Worm (Caenorhabditis elegans) whole organism, L1 larva: ENCODE data around the gene ceh-34.

Experiments used
- C16A3.4 ChIP-seq: fragments of 150-350 bp; optimal IDR thresholded peaks from 2 replicates; lab custom pipeline; 2014; ENCODE audit warnings: missing biosample characterization, missing genetic modification characterization
- F16B12.6 ChIP-seq: fragments of 150-350 bp; optimal IDR thresholded peaks from 2 replicates; lab custom pipeline; 2014; ENCODE audit warnings: missing biosample characterization, missing genetic modification characterization
- blmp-1 ChIP-seq: fragments of 150-350 bp; optimal IDR thresholded peaks from 2 replicates; lab custom pipeline; 2014; ENCODE audit warnings: missing biosample characterization, missing genetic modification characterization
- ceh-82 ChIP-seq, 3 experiments: fragments of 150-350 bp in 1 of 3; sonication (generic microtip) in 2 of 3; optimal IDR thresholded peaks; 2 replicates each; lab custom pipeline; 2014 to 2017; ENCODE audit warnings: missing biosample characterization in 3 of 3, missing genetic modification characterization in 3 of 3
- ceh-90 ChIP-seq: sonication (generic microtip); optimal IDR thresholded peaks from 2 replicates; lab custom pipeline; 2016; ENCODE audit warnings: missing genetic modification characterization, missing compliant biosample characterization
- ces-1 ChIP-seq: fragments of 150-350 bp; optimal IDR thresholded peaks from 2 replicates; lab custom pipeline; 2014; ENCODE audit warnings: missing biosample characterization, missing genetic modification reagents, missing genetic modification characterization
- dpl-1 ChIP-seq, 3 experiments: fragments of 150-350 bp in 2 of 3; sonication (generic microtip) in 1 of 3; optimal IDR thresholded peaks; 2 replicates each; lab custom pipeline; 2014 to 2017; ENCODE audit warnings: missing biosample characterization in 3 of 3, missing genetic modification characterization in 3 of 3, missing genetic modification reagents in 3 of 3
- dsc-1 ChIP-seq: sonication (generic microtip); optimal IDR thresholded peaks from 2 replicates; lab custom pipeline; 2016; ENCODE audit warnings: mild to moderate bottlenecking, missing genetic modification characterization, missing compliant biosample characterization
- efl-1 ChIP-seq, 4 experiments: fragments of 150-350 bp; optimal IDR thresholded peaks in 3 of 4; peaks in 1 of 4; 1 replicate in 1 of 4; 2 replicates in 3 of 4; lab custom pipeline; 2014; ENCODE audit warnings: missing biosample characterization in 2 of 4, missing genetic modification characterization in 2 of 4, missing genetic modification reagents in 2 of 4
- egl-27 ChIP-seq, 2 experiments: fragments of 150-350 bp in 1 of 2; sonication (generic microtip); optimal IDR thresholded peaks; 3 replicates each; lab custom pipeline; 2017 to 2018; ENCODE audit warnings: missing biosample characterization in 2 of 2, missing genetic modification characterization in 2 of 2, missing genetic modification reagents in 2 of 2
- elt-2 ChIP-seq: sonication (generic microtip); optimal IDR thresholded peaks from 2 replicates; lab custom pipeline; 2016; ENCODE audit warnings: missing genetic modification characterization, mild to moderate bottlenecking, inconsistent platforms, missing compliant biosample characterization, missing genetic modification reagents
- elt-3 ChIP-seq, 6 experiments: fragments of 150-350 bp in 1 of 6; sonication (generic microtip); optimal IDR thresholded peaks; 2 replicates each; lab custom pipeline; 2017 to 2018; ENCODE audit warnings: missing biosample characterization in 6 of 6, missing genetic modification characterization in 6 of 6, inconsistent platforms in 1 of 6
- fkh-10 ChIP-seq: sonication (generic microtip); optimal IDR thresholded peaks from 2 replicates; lab custom pipeline; 2017; ENCODE audit warnings: missing biosample characterization, missing genetic modification reagents, missing genetic modification characterization
- fkh-4 ChIP-seq: sonication (generic microtip); optimal IDR thresholded peaks from 2 replicates; lab custom pipeline; 2016; ENCODE audit warnings: missing compliant biosample characterization, missing genetic modification characterization, borderline replicate concordance
- hpl-2 ChIP-seq: fragments of 150-350 bp; optimal IDR thresholded peaks from 2 replicates; lab custom pipeline; 2014; ENCODE audit warnings: missing biosample characterization, missing genetic modification reagents, missing genetic modification characterization
- jun-1 ChIP-seq: fragments of 150-350 bp; optimal IDR thresholded peaks from 2 replicates; lab custom pipeline; 2014; ENCODE audit warnings: missing biosample characterization, missing genetic modification reagents, missing genetic modification characterization
- lin-14 ChIP-seq: fragments of 200-800 bp; sonication (Bioruptor generic); optimal IDR thresholded peaks from 2 replicates; lab custom pipeline; 2018; ENCODE audit warnings: mild to moderate bottlenecking, missing genetic modification characterization, moderate library complexity, missing compliant biosample characterization
- lin-35 ChIP-seq, 2 experiments: fragments of 150-350 bp; optimal IDR thresholded peaks; 2 replicates each; lab custom pipeline; 2014; ENCODE audit warnings: missing biosample characterization in 2 of 2, missing genetic modification characterization in 2 of 2, missing genetic modification reagents in 2 of 2
- lin-39 ChIP-seq: fragments of 150-350 bp; optimal IDR thresholded peaks from 2 replicates; lab custom pipeline; 2014; ENCODE audit warnings: missing biosample characterization, missing genetic modification reagents, missing genetic modification characterization
- lir-3 ChIP-seq: sonication (generic microtip); optimal IDR thresholded peaks from 2 replicates; lab custom pipeline; 2016; ENCODE audit warnings: mild to moderate bottlenecking, missing genetic modification characterization, moderate library complexity, missing compliant biosample characterization; ENCODE audit not compliant: poor library complexity
- lsy-2 ChIP-seq, 2 experiments: fragments of 150-350 bp; optimal IDR thresholded peaks; 2 replicates each; lab custom pipeline; 2014; ENCODE audit warnings: missing biosample characterization in 2 of 2, missing genetic modification characterization in 2 of 2
- mdl-1 ChIP-seq, 2 experiments: fragments of 150-350 bp; optimal IDR thresholded peaks; 2 replicates each; lab custom pipeline; 2014 to 2017; ENCODE audit warnings: missing biosample characterization in 2 of 2, missing genetic modification characterization in 2 of 2, inconsistent platforms in 1 of 2
- mef-2 ChIP-seq: fragments of 150-350 bp; optimal IDR thresholded peaks from 2 replicates; lab custom pipeline; 2014; ENCODE audit warnings: missing biosample characterization, missing genetic modification characterization
- mep-1 ChIP-seq: fragments of 150-350 bp; optimal IDR thresholded peaks from 2 replicates; lab custom pipeline; 2014; ENCODE audit warnings: missing biosample characterization, missing genetic modification characterization
- nhr-20 ChIP-seq: sonication (generic microtip); optimal IDR thresholded peaks from 2 replicates; lab custom pipeline; 2016; ENCODE audit warnings: mild to moderate bottlenecking, missing genetic modification characterization, missing compliant biosample characterization
- nhr-237 ChIP-seq: fragments of 150-350 bp; optimal IDR thresholded peaks from 2 replicates; lab custom pipeline; 2014; ENCODE audit warnings: missing biosample characterization, missing genetic modification characterization
- nhr-28 ChIP-seq: fragments of 150-350 bp; optimal IDR thresholded peaks from 2 replicates; lab custom pipeline; 2014; ENCODE audit warnings: missing biosample characterization, missing genetic modification characterization
- nhr-47 ChIP-seq: sonication (generic microtip); optimal IDR thresholded peaks from 2 replicates; lab custom pipeline; 2016; ENCODE audit warnings: mild to moderate bottlenecking, missing genetic modification characterization, moderate library complexity, missing compliant biosample characterization
- nhr-71 ChIP-seq: sonication (generic microtip); optimal IDR thresholded peaks from 2 replicates; lab custom pipeline; 2016; ENCODE audit warnings: mild to moderate bottlenecking, missing genetic modification characterization, moderate library complexity, missing compliant biosample characterization
- nhr-77 ChIP-seq: fragments of 150-350 bp; optimal IDR thresholded peaks from 2 replicates; lab custom pipeline; 2014; ENCODE audit warnings: missing biosample characterization, missing genetic modification characterization
- nhr-85 ChIP-seq: sonication (generic microtip); peaks from one replicate; lab custom pipeline; 2016; ENCODE audit warnings: missing genetic modification characterization, inconsistent platforms, missing compliant biosample characterization
- nhr-90 ChIP-seq: sonication (generic microtip); optimal IDR thresholded peaks from 2 replicates; lab custom pipeline; 2016; ENCODE audit warnings: mild to moderate bottlenecking, missing genetic modification characterization, missing compliant biosample characterization; ENCODE audit not compliant: poor library complexity
- pag-3 ChIP-seq: sonication (generic microtip); optimal IDR thresholded peaks from 2 replicates; lab custom pipeline; 2017; ENCODE audit warnings: missing genetic modification characterization, mild to moderate bottlenecking, missing compliant biosample characterization, antibody characterized with exemption, borderline replicate concordance; ENCODE audit not compliant: insufficient read depth
- pax-3 ChIP-seq: fragments of 200-800 bp; sonication (Bioruptor generic); optimal IDR thresholded peaks from 2 replicates; lab custom pipeline; 2018; ENCODE audit warnings: mild to moderate bottlenecking, missing genetic modification characterization, moderate library complexity, missing compliant biosample characterization
- rnt-1 ChIP-seq: sonication (generic microtip); optimal IDR thresholded peaks from 2 replicates; lab custom pipeline; 2016; ENCODE audit warnings: mild to moderate bottlenecking, missing genetic modification characterization, moderate library complexity, missing compliant biosample characterization
- snpc-4 ChIP-seq: fragments of 150-350 bp; optimal IDR thresholded peaks from 2 replicates; lab custom pipeline; 2014; ENCODE audit warnings: missing biosample characterization, missing genetic modification characterization
- snu-23 ChIP-seq: sonication (generic microtip); optimal IDR thresholded peaks from 2 replicates; lab custom pipeline; 2016; ENCODE audit warnings: missing genetic modification characterization, missing compliant biosample characterization
- sox-4 ChIP-seq: sonication (generic microtip); optimal IDR thresholded peaks from 2 replicates; lab custom pipeline; 2016; ENCODE audit warnings: missing genetic modification characterization, missing compliant biosample characterization
- tbx-2 ChIP-seq: sonication (generic microtip); optimal IDR thresholded peaks from 2 replicates; lab custom pipeline; 2016; ENCODE audit warnings: missing genetic modification characterization, missing compliant biosample characterization
- unc-130 ChIP-seq: fragments of 150-350 bp; optimal IDR thresholded peaks from 2 replicates; lab custom pipeline; 2017; ENCODE audit warnings: missing biosample characterization, missing genetic modification characterization, inconsistent platforms
- xbp-1 ChIP-seq: sonication (generic microtip); optimal IDR thresholded peaks from 2 replicates; lab custom pipeline; 2016; ENCODE audit warnings: missing genetic modification characterization, missing compliant biosample characterization

ceh-34 gene

ce11 chrV:5334588-5334987, 15.2 kb upstream of the ceh-34 start, which contains the start of gene srg-28:
TSS of gene srg-28 (plus strand) at chrV:5334888.
- no peak for TF ChIP-seq F16B12.6 (tag; lab: Kevin White, UChicago)
- TF ChIP-seq lin-14 (GFP tag; lab: Kevin White, UChicago): no peak
- no peak for TF ChIP-seq lir-3 (tag; lab: Kevin White, UChicago)
- TF ChIP-seq ceh-82 (tag; optimal IDR thresholded peaks at IDR 0.05; lab: Kevin White, UChicago): no peak
- no peak for TF ChIP-seq pax-3 (tag; lab: Kevin White, UChicago)
- no peak for TF ChIP-seq fkh-4 (tag; lab: Kevin White, UChicago)
- no peak for TF ChIP-seq unc-130
- no peak for TF ChIP-seq nhr-28 (tag; lab: Kevin White, UChicago)
- TF ChIP-seq nhr-71 (tag; lab: Kevin White, UChicago): no peak
- no peak for TF ChIP-seq mep-1
- TF ChIP-seq sox-4 (tag; lab: Kevin White, UChicago): no peak
- no peak for TF ChIP-seq lin-39 (tag; lab: Kevin White, UChicago)
- no peak for TF ChIP-seq egl-27 (tag; optimal IDR thresholded peaks at IDR 0.05; lab: Kevin White, UChicago)
- TF ChIP-seq ces-1 (GFP tag; lab: Kevin White, UChicago): no peak
- no peak for TF ChIP-seq hpl-2 (GFP tag; lab: Kevin White, UChicago)

DNA sequence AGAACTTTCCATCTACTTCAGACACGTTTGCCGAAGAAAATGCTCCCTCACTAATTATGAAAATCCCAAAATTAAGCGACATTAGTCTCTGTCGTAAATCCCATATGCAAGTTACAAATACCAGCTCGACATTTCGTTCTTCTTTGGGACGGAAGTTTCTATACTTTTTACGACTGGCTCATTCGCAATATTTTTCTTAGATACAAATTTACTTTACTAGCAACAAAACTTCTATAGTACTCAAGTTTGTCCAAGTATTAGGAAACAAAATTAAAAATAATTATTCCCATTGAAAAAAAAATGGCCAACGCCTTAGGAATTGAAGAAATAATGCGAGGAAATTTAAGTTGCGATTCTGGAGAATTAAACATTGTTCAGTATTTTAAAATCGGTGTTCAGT, 11.6 kb upstream of the ceh-34 start, which contains the start of gene srg-26:
Gene srg-26 (plus strand): TSS at position 301 of the 400 bp plus-strand sequence.
- TF ChIP-seq efl-1 (optimal IDR thresholded peaks at IDR 0.05; lab: Kevin White, UChicago) (no peak), efl-1 (GFP tag; optimal IDR thresholded peaks at IDR 0.05 in 1 of 2; lab: Kevin White, UChicago) (peak in 1 of 2 experiments; percentile 54), mdl-1 (tag; optimal IDR thresholded peaks at IDR 0.05; lab: Kevin White, UChicago) (no peak), snu-23 (no peak), jun-1 (tag; lab: Kevin White, UChicago) (no peak), xbp-1 (tag; lab: Kevin White, UChicago) (no peak)

ce11 chrV:5329677-5330266, 10.4 kb upstream of the ceh-34 start:
- TF ChIP-seq elt-2 (tag; lab: Kevin White, UChicago): peak; percentile 46
- no peak for TF ChIP-seq tbx-2
- TF ChIP-seq nhr-71 (tag; lab: Kevin White, UChicago): peak; percentile 51
- TF ChIP-seq fkh-10 (GFP tag; lab: Kevin White, UChicago): no peak
- TF ChIP-seq snu-23: peak; percentile 50
- TF ChIP-seq rnt-1 (tag; lab: Kevin White, UChicago): peak; percentile 36
- peak; percentile 67 for TF ChIP-seq nhr-90 (tag; lab: Kevin White, UChicago)
- no peak for TF ChIP-seq ceh-90 (tag; lab: Kevin White, UChicago)
- peak; percentile 93 for TF ChIP-seq blmp-1 (tag; lab: Kevin White, UChicago)
- TF ChIP-seq nhr-47: peak; percentile 28
- TF ChIP-seq mef-2 (tag; lab: Kevin White, UChicago): no peak
- TF ChIP-seq dsc-1 (tag; lab: Kevin White, UChicago): peak; percentile 25
- TF ChIP-seq snpc-4 (tag; lab: Kevin White, UChicago): peak; percentile 6
- TF ChIP-seq efl-1 (optimal IDR thresholded peaks at IDR 0.05; lab: Kevin White, UChicago): peak in 1 of 2 experiments; percentile 5
- TF ChIP-seq efl-1 (GFP tag; optimal IDR thresholded peaks at IDR 0.05 in 1 of 2; lab: Kevin White, UChicago): peak; percentile 13 to 94
- no peak for TF ChIP-seq mdl-1 (tag; optimal IDR thresholded peaks at IDR 0.05; lab: Kevin White, UChicago)
- TF ChIP-seq lin-14 (GFP tag; lab: Kevin White, UChicago): peak; percentile 86
- peak in 2 of 3 experiments; percentile 8 to 18 for TF ChIP-seq dpl-1 (GFP tag; optimal IDR thresholded peaks at IDR 0.05; lab: Kevin White, UChicago)
- peak; percentile 85 for TF ChIP-seq pag-3 (tag; lab: Kevin White, UChicago)
- TF ChIP-seq nhr-77 (tag; lab: Kevin White, UChicago): peak; percentile 45
- peak; percentile 66 for TF ChIP-seq nhr-85 (tag; lab: Kevin White, UChicago)
- TF ChIP-seq nhr-20: peak; percentile 60
- peak; percentile 59 for TF ChIP-seq mep-1
- peak in 1 of 2 experiments; percentile 39 for TF ChIP-seq lsy-2 (tag; optimal IDR thresholded peaks at IDR 0.05; lab: Kevin White, UChicago)
- peak in 1 of 2 experiments; percentile 6 for TF ChIP-seq lin-35 (GFP tag; optimal IDR thresholded peaks at IDR 0.05; lab: Kevin White, UChicago)
- TF ChIP-seq xbp-1 (tag; lab: Kevin White, UChicago): no peak
- TF ChIP-seq nhr-237: peak; percentile 14
- TF ChIP-seq elt-3 (tag; optimal IDR thresholded peaks at IDR 0.05; lab: Kevin White, UChicago): peak in 2 of 6 experiments; percentile 17 to 49
- peak; percentile 26 for TF ChIP-seq C16A3.4
